Worm (Caenorhabditis elegans) whole organism, early embryonic: ENCODE data around the gene nspc-20.
"Not testable (repeated sequence)": the region's sequence is repeated elsewhere in the genome, so short reads cannot be mapped to it uniquely, and the experiment has no call there.

ENCODE experiments used
- ama-1 ChIP-seq: fragments of 150-350 bp; optimal IDR thresholded peaks from 2 replicates; lab custom pipeline; 2014
- hmbx-1 ChIP-seq: sonication (generic microtip); optimal IDR thresholded peaks from 2 replicates; lab custom pipeline; 2016; ENCODE audit warnings: mild to moderate bottlenecking, missing genetic modification characterization, missing compliant biosample characterization
- sea-1 ChIP-seq: fragments of 200-800 bp; sonication (Bioruptor generic); conservative IDR thresholded peaks from 2 replicates; pipeline ENCODE4 v1.3.6; 2022; ENCODE audit warnings: missing genetic modification characterization, missing compliant biosample characterization

DNA sequence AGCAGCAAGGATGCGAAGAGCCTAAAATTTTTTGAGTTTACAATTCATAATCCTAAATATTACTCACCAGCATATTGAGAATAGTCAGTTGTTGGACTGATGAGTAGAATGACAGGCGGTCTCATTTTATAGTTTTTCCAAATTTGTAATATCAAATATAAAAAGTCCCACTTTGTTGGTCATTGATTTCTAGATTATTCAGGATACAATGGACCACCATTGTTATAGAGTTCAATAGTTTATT is 5.0 kb downstream of the nspc-20 start, which contains the start of gene nspc-17:
- TF ChIP-seq ama-1 (lab: Kevin White, UChicago); sea-1 (GFP tag; lab: Robert Waterston, UW); hmbx-1 (tag; lab: Kevin White, UChicago): not testable (repeated sequence)
